Fruit fly (Drosophila melanogaster) whole organism, wandering third instar larva: ENCODE results near the gene Klp61F.
A peak's percentile ranks its signal among the peaks of the same experiment; 100 is the strongest.

Experiments
- Abd-B ChIP-seq: fragments of >200 bp; optimal IDR thresholded peaks from 2 replicates; lab custom pipeline; 2017; ENCODE audit warnings: missing biosample characterization, missing genetic modification characterization
- CG32264 ChIP-seq: fragments of 200-800 bp; sonication (Bioruptor generic); optimal IDR thresholded peaks from 2 replicates; lab custom pipeline; 2016; ENCODE audit warnings: missing biosample characterization, missing genetic modification characterization
- CG9705 ChIP-seq: fragments of 200-800 bp; sonication (Bioruptor generic); optimal IDR thresholded peaks from 2 replicates; lab custom pipeline; 2018; ENCODE audit warnings: missing biosample characterization, mild to moderate bottlenecking, missing genetic modification characterization
- Dfd ChIP-seq: fragments of >200 bp; optimal IDR thresholded peaks from 2 replicates; lab custom pipeline; 2017; ENCODE audit warnings: missing biosample characterization, missing genetic modification characterization
- Dif ChIP-seq: fragments of 200-275, 200-300 bp; sonication (Bioruptor generic); optimal IDR thresholded peaks from 2 replicates; lab custom pipeline; 2018; ENCODE audit warnings: missing biosample characterization, missing genetic modification characterization; ENCODE audit not compliant: partially characterized antibody
- GATAd ChIP-seq: sonication (Bioruptor generic); optimal IDR thresholded peaks from 2 replicates; lab custom pipeline; 2016; ENCODE audit warnings: missing biosample characterization, missing genetic modification characterization
- HLH106 ChIP-seq: fragments of 200-800 bp; optimal IDR thresholded peaks from 3 replicates; lab custom pipeline; 2019; ENCODE audit warnings: missing biosample characterization, mild to moderate bottlenecking, missing genetic modification characterization, moderate library complexity
- Hr78 ChIP-seq: fragments of >200 bp; optimal IDR thresholded peaks from 2 replicates; lab custom pipeline; 2017; ENCODE audit warnings: missing biosample characterization, missing genetic modification characterization
- Jra ChIP-seq: sonication (Bioruptor generic); optimal IDR thresholded peaks from 2 replicates; lab custom pipeline; 2016; ENCODE audit warnings: missing biosample characterization, missing genetic modification characterization
- Mio ChIP-seq: sonication (Bioruptor generic); optimal IDR thresholded peaks from 2 replicates; lab custom pipeline; 2016; ENCODE audit warnings: missing biosample characterization, missing genetic modification characterization
- Myc ChIP-seq: fragments of >200 bp; optimal IDR thresholded peaks from 2 replicates; lab custom pipeline; 2017
- N ChIP-seq: fragments of >200 bp; optimal IDR thresholded peaks from 2 replicates; lab custom pipeline; 2018; ENCODE audit warnings: missing biosample characterization, missing external identifiers, missing genetic modification characterization
- OdsH ChIP-seq: fragments of 200-800 bp; sonication (Bioruptor generic); optimal IDR thresholded peaks from 2 replicates; lab custom pipeline; 2016; ENCODE audit warnings: missing biosample characterization, mild to moderate bottlenecking, missing genetic modification characterization
- Rel ChIP-seq, 2 experiments: fragments of 200-800 bp; sonication (Bioruptor generic) in 1 of 2; optimal IDR thresholded peaks; 2 replicates in 1 of 2; 3 replicates in 1 of 2; lab custom pipeline; 2016 to 2019; ENCODE audit warnings: mild to moderate bottlenecking in 2 of 2, missing biosample characterization in 2 of 2, missing genetic modification characterization in 2 of 2, moderate library complexity in 1 of 2
- Vsx2 ChIP-seq: fragments of 200-300, 225-300 bp; sonication (Bioruptor generic); optimal IDR thresholded peaks from 2 replicates; lab custom pipeline; 2018; ENCODE audit warnings: missing biosample characterization, missing genetic modification characterization; ENCODE audit not compliant: partially characterized antibody
- br ChIP-seq: fragments of 200-800 bp; sonication (Bioruptor generic); optimal IDR thresholded peaks from 2 replicates; lab custom pipeline; 2016; ENCODE audit warnings: missing biosample characterization, missing genetic modification characterization
- brk ChIP-seq: fragments of 200-800 bp; sonication (Bioruptor generic); optimal IDR thresholded peaks from 2 replicates; lab custom pipeline; 2016; ENCODE audit warnings: missing biosample characterization, mild to moderate bottlenecking, missing genetic modification characterization
- dl ChIP-seq, 2 experiments: fragments of 175-275, 200-275 bp in 1 of 2; fragments of 200-275 bp in 1 of 2; sonication (Bioruptor generic); optimal IDR thresholded peaks; lab custom pipeline; 2018; ENCODE audit warnings: mild to moderate bottlenecking in 2 of 2, missing biosample characterization in 2 of 2, missing genetic modification characterization in 2 of 2, moderate library complexity in 2 of 2; ENCODE audit not compliant: partially characterized antibody in 2 of 2, insufficient read depth in 1 of 2
- dmrt93B ChIP-seq: fragments of 200-800 bp; sonication (Bioruptor generic); optimal IDR thresholded peaks from 2 replicates; lab custom pipeline; 2018; ENCODE audit warnings: missing biosample characterization, mild to moderate bottlenecking, missing genetic modification characterization
- dsf ChIP-seq: sonication (Bioruptor generic); optimal IDR thresholded peaks from 2 replicates; lab custom pipeline; 2016; ENCODE audit warnings: missing biosample characterization, missing genetic modification characterization, borderline replicate concordance
- ey ChIP-seq: fragments of 200-800 bp; sonication (Bioruptor generic); optimal IDR thresholded peaks from 2 replicates; lab custom pipeline; 2016; ENCODE audit warnings: missing biosample characterization, missing genetic modification characterization
- foxo ChIP-seq, 2 experiments: fragments of 200-800 bp; sonication (Bioruptor generic); optimal IDR thresholded peaks; 2 replicates in 1 of 2; 3 replicates in 1 of 2; lab custom pipeline; 2016 to 2017; ENCODE audit warnings: missing biosample characterization in 2 of 2, missing genetic modification characterization in 2 of 2
- fru ChIP-seq: fragments of 200-800 bp; sonication (Bioruptor generic); optimal IDR thresholded peaks from 3 replicates; lab custom pipeline; 2016; ENCODE audit warnings: missing biosample characterization, mild to moderate bottlenecking, missing genetic modification characterization
- jim ChIP-seq: fragments of 175-275, 200-325 bp; sonication (Bioruptor generic); optimal IDR thresholded peaks from 2 replicates; lab custom pipeline; 2016; ENCODE audit warnings: missing biosample characterization, mild to moderate bottlenecking, missing genetic modification characterization
- lola ChIP-seq: fragments of >200 bp; optimal IDR thresholded peaks from 2 replicates; lab custom pipeline; 2017; ENCODE audit warnings: missing biosample characterization, missing genetic modification characterization
- pan ChIP-seq: fragments of >200 bp; optimal IDR thresholded peaks from 2 replicates; lab custom pipeline; 2017
- psq ChIP-seq: fragments of 200-800 bp; sonication (Bioruptor generic); optimal IDR thresholded peaks from 3 replicates; lab custom pipeline; 2017; ENCODE audit warnings: missing biosample characterization, mild to moderate bottlenecking, missing genetic modification characterization, moderate library complexity
- rgr ChIP-seq: fragments of 200-800 bp; sonication (Bioruptor generic); optimal IDR thresholded peaks from 3 replicates; lab custom pipeline; 2016; ENCODE audit warnings: missing biosample characterization, mild to moderate bottlenecking, missing genetic modification characterization
- sage ChIP-seq: fragments of 200-800 bp; sonication (Bioruptor generic); optimal IDR thresholded peaks from 2 replicates; lab custom pipeline; 2016; ENCODE audit warnings: missing biosample characterization, mild to moderate bottlenecking, missing genetic modification characterization
- tai ChIP-seq: sonication (Bioruptor generic); optimal IDR thresholded peaks from 2 replicates; lab custom pipeline; 2016; ENCODE audit warnings: missing biosample characterization, missing genetic modification characterization

Gene Klp61F

dm6 chr3L:1212571-1212970, 33.1 kb downstream of the Klp61F start, which contains the start of gene LysE:
Gene LysE, plus strand, starts transcription at chr3L:1212827.
- TF ChIP-seq OdsH (GFP tag; lab: Kevin White, UChicago) (no peak), Dif (GFP tag; lab: Kevin White, UChicago) (no peak), psq (GFP tag; lab: Kevin White, UChicago) (no peak), Dfd (GFP tag; lab: Kevin White, UChicago) (no peak), N (GFP tag; lab: Kevin White, UChicago) (no peak)

dm6 chr3L:1212113-1212512, 33.6 kb downstream of the Klp61F start:
- no peak for TF ChIP-seq Hr78 (GFP tag; lab: Kevin White, UChicago)
- TF ChIP-seq, all 38 proteins: peak for 0

- TF ChIP-seq foxo (GFP tag; optimal IDR thresholded peaks at IDR 0.05; lab: Kevin White, UChicago) (no peak), CG9705 (GFP tag; lab: Kevin White, UChicago) (no peak), brk (no peak), ey (GFP tag; lab: Kevin White, UChicago) (no peak), Jra (no peak), fru (GFP tag; lab: Kevin White, UChicago) (no peak), dmrt93B (GFP tag; lab: Kevin White, UChicago) (no peak), Mio (GFP tag; lab: Kevin White, UChicago) (no peak), lola (GFP tag; lab: Kevin White, UChicago) (no peak), tai (GFP tag; lab: Kevin White, UChicago) (no peak), jim (no peak), Dif (GFP tag; lab: Kevin White, UChicago) (no peak), GATAd (no peak), CG32264 (GFP tag; lab: Kevin White, UChicago) (no peak), br (GFP tag; lab: Kevin White, UChicago) (no peak), sage (GFP tag; lab: Kevin White, UChicago) (no peak), pan (lab: Kevin White, UChicago) (no peak), Abd-B (GFP tag; lab: Kevin White, UChicago) (no peak), Vsx2 (GFP tag; lab: Kevin White, UChicago) (no peak)
- TF ChIP-seq, all 38 proteins: peak for 0
These were observed 34.6 kb downstream of the Klp61F start, which contains the start of gene LysD for dm6 chr3L:1211096-1211495. Gene LysD, minus strand, starts transcription at chr3L:1211196.

dm6 chr3L:1208206-1208605, 37.5 kb downstream of the Klp61F start:
- no peak for TF ChIP-seq Abd-B (GFP tag; lab: Kevin White, UChicago)
- TF ChIP-seq Dif (GFP tag; lab: Kevin White, UChicago): peak; percentile 36
- peak in 1 of 2 experiments; percentile 1 for TF ChIP-seq dl (GFP tag; optimal IDR thresholded peaks at IDR 0.05; lab: Kevin White, UChicago; ENCODE audit: insufficient read depth in 1 of 2, partially characterized antibody in 2 of 2)
- TF ChIP-seq, all 38 proteins: peak for 2

dm6 chr3L:1206682-1207421, 38.9 kb downstream of the Klp61F start, which contains the start of gene LysB:
Gene LysB, plus strand, starts transcription at chr3L:1207371.
- TF ChIP-seq fru (GFP tag; lab: Kevin White, UChicago) (no peak), ey (GFP tag; lab: Kevin White, UChicago) (no peak), sage (GFP tag; lab: Kevin White, UChicago) (no peak), dsf (GFP tag; lab: Kevin White, UChicago) (no peak), dl (GFP tag; optimal IDR thresholded peaks at IDR 0.05; lab: Kevin White, UChicago; ENCODE audit: insufficient read depth in 1 of 2, partially characterized antibody in 2 of 2) (peak; percentile 64 to 80), HLH106 (tag; lab: Kevin White, UChicago) (no peak), rgr (no peak), Mio (GFP tag; lab: Kevin White, UChicago) (no peak), Jra (no peak), Rel (GFP tag; optimal IDR thresholded peaks at IDR 0.05; lab: Kevin White, UChicago) (no peak), Rel (tag; optimal IDR thresholded peaks at IDR 0.05; lab: Kevin White, UChicago) (peak; percentile 18), tai (GFP tag; lab: Kevin White, UChicago) (no peak), Myc (lab: Kevin White, UChicago) (peak; percentile 85), Vsx2 (GFP tag; lab: Kevin White, UChicago) (peak; percentile 86), OdsH (GFP tag; lab: Kevin White, UChicago) (no peak), Dif (GFP tag; lab: Kevin White, UChicago) (peak; percentile 96), N (GFP tag; lab: Kevin White, UChicago) (peak; percentile 11)
